Fruit fly (Drosophila melanogaster) whole organism, wandering third instar larva: Measurements from ENCODE around the gene CG13026.

Experiments
- br ChIP-seq: fragments of 200-800 bp; sonication (Bioruptor generic); optimal IDR thresholded peaks from 2 replicates; lab custom pipeline; 2016; ENCODE audit warnings: missing biosample characterization, missing genetic modification characterization
- psq ChIP-seq: fragments of 200-800 bp; sonication (Bioruptor generic); optimal IDR thresholded peaks from 3 replicates; lab custom pipeline; 2017; ENCODE audit warnings: missing biosample characterization, mild to moderate bottlenecking, missing genetic modification characterization, moderate library complexity
- sv ChIP-seq: fragments of 200-800 bp; sonication (Bioruptor generic); optimal IDR thresholded peaks from 3 replicates; lab custom pipeline; 2016; ENCODE audit warnings: missing biosample characterization, missing genetic modification characterization
- tai ChIP-seq: sonication (Bioruptor generic); optimal IDR thresholded peaks from 2 replicates; lab custom pipeline; 2016; ENCODE audit warnings: missing biosample characterization, missing genetic modification characterization

dm6 chr3L:16743906-16744704 lies 18.1 kb upstream of the CG13026 start:
- TF ChIP-seq tai = no peak
- no peak for TF ChIP-seq sv (GFP tag; lab: Kevin White, UChicago)
- TF ChIP-seq psq (GFP tag; lab: Kevin White, UChicago) = no peak
- TF ChIP-seq br = no peak
